Worm (Caenorhabditis elegans) whole organism, early embryonic: Measurements from ENCODE around the gene Y116A8C.23.
A peak's percentile ranks its signal among the peaks of the same experiment; 100 is the strongest.
"Not testable (repeated sequence)": the region's sequence is repeated elsewhere in the genome, so short reads cannot be mapped to it uniquely, and the experiment has no call there.

Source experiments
- B0310.2 ChIP-seq: sonication (generic microtip); optimal IDR thresholded peaks from 2 replicates; lab custom pipeline; 2016; ENCODE audit warnings: mild to moderate bottlenecking, missing genetic modification characterization, missing compliant biosample characterization
- F13C5.2 ChIP-seq: sonication (generic microtip); optimal IDR thresholded peaks from 2 replicates; lab custom pipeline; 2017; ENCODE audit warnings: mild to moderate bottlenecking, missing genetic modification characterization, inconsistent platforms, missing compliant biosample characterization
- aly-1 ChIP-seq: sonication (generic microtip); optimal IDR thresholded peaks from 2 replicates; lab custom pipeline; 2016; ENCODE audit warnings: missing genetic modification characterization, missing compliant biosample characterization
- ama-1 ChIP-seq: fragments of 150-350 bp; optimal IDR thresholded peaks from 2 replicates; lab custom pipeline; 2014
- ceh-13 ChIP-seq: fragments of 200-800 bp; sonication (Bioruptor generic); optimal IDR thresholded peaks from 2 replicates; lab custom pipeline; 2018; ENCODE audit warnings: mild to moderate bottlenecking, missing genetic modification characterization, missing compliant biosample characterization
- ceh-36 ChIP-seq: sonication (generic microtip); optimal IDR thresholded peaks from 2 replicates; lab custom pipeline; 2016; ENCODE audit warnings: missing genetic modification characterization, inconsistent platforms, missing compliant biosample characterization
- ets-7 ChIP-seq: sonication (generic microtip); optimal IDR thresholded peaks from 2 replicates; lab custom pipeline; 2016; ENCODE audit warnings: missing genotype, missing genetic modification characterization, missing compliant biosample characterization
- flt-1 ChIP-seq: fragments of 200-800 bp; sonication (Bioruptor generic); IDR thresholded peaks from 2 replicates; pipeline ENCODE4 v1.3.6; 2022; ENCODE audit warnings: missing genetic modification characterization, missing compliant biosample characterization
- hmbx-1 ChIP-seq: sonication (generic microtip); optimal IDR thresholded peaks from 2 replicates; lab custom pipeline; 2016; ENCODE audit warnings: mild to moderate bottlenecking, missing genetic modification characterization, missing compliant biosample characterization
- hmg-4 ChIP-seq: fragments of 200-800 bp; sonication (Bioruptor generic); optimal IDR thresholded peaks from 2 replicates; lab custom pipeline; 2018; ENCODE audit warnings: mild to moderate bottlenecking, missing genetic modification characterization, missing compliant biosample characterization
- hnd-1 ChIP-seq: sonication (generic microtip); optimal IDR thresholded peaks from 2 replicates; lab custom pipeline; 2016; ENCODE audit warnings: missing genetic modification characterization, missing compliant biosample characterization
- pes-1 ChIP-seq: fragments of 200-800 bp; sonication (Bioruptor generic); IDR thresholded peaks from 2 replicates; pipeline ENCODE4 v1.3.6; 2022; ENCODE audit warnings: missing genetic modification reagents, missing genetic modification characterization, missing compliant biosample characterization
- scrt-1 ChIP-seq: fragments of 200-800 bp; sonication (Bioruptor generic); IDR thresholded peaks from 2 replicates; pipeline ENCODE4 v1.3.6; 2022; ENCODE audit warnings: missing genetic modification characterization, missing compliant biosample characterization
- sea-1 ChIP-seq: fragments of 200-800 bp; sonication (Bioruptor generic); conservative IDR thresholded peaks from 2 replicates; pipeline ENCODE4 v1.3.6; 2022; ENCODE audit warnings: missing genetic modification characterization, missing compliant biosample characterization
- tbx-11 ChIP-seq: fragments of 200-800 bp; sonication (Bioruptor generic); IDR thresholded peaks from 2 replicates; pipeline ENCODE4 v1.3.6; 2022; ENCODE audit warnings: missing genetic modification characterization, missing compliant biosample characterization
- tbx-37 ChIP-seq: fragments of 200-800 bp; sonication (Bioruptor generic); conservative IDR thresholded peaks from 2 replicates; pipeline ENCODE4 v1.3.6; 2022; ENCODE audit warnings: missing genetic modification reagents, missing genetic modification characterization, missing compliant biosample characterization
- tra-4 ChIP-seq: sonication (generic microtip); optimal IDR thresholded peaks from 2 replicates; lab custom pipeline; 2017; ENCODE audit warnings: missing genetic modification characterization, missing compliant biosample characterization

Y116A8C.23 gene

ce11 chrIV:17070791-17071190 lies 17.4 kb downstream of the Y116A8C.23 start, which contains the start of gene Y116A8C.24:
Gene Y116A8C.24, minus strand, starts transcription at chrIV:17070891.
- not testable (repeated sequence) for TF ChIP-seq hmbx-1; sea-1 (GFP tag; lab: Robert Waterston, UW); tbx-11

ce11 chrIV:17076000-17076399 lies 22.6 kb downstream of the Y116A8C.23 start:
- 0 out of 2 replicates have a peak, but pooled peaks have one; percentile 33 for TF ChIP-seq pes-1 (GFP tag; lab: Robert Waterston, UW)

ce11 chrIV:17078649-17079048 lies 25.3 kb downstream of the Y116A8C.23 start, which contains the start of gene Y116A8C.25:
Gene Y116A8C.25, minus strand, starts transcription at chrIV:17078749.
- no peak for TF ChIP-seq flt-1 (GFP tag; lab: Robert Waterston, UW)
- no peak for TF ChIP-seq ets-7 (tag; lab: Kevin White, UChicago)
- TF ChIP-seq ama-1 (lab: Kevin White, UChicago), result no peak
- no peak for TF ChIP-seq tra-4 (tag; lab: Kevin White, UChicago)
- no peak for TF ChIP-seq hnd-1 (tag; lab: Kevin White, UChicago)
- TF ChIP-seq tbx-11, result no peak
- TF ChIP-seq B0310.2 (tag; lab: Kevin White, UChicago), result no peak
- no peak for TF ChIP-seq hmg-4 (GFP tag; lab: Kevin White, UChicago)
- TF ChIP-seq ceh-36 (tag; lab: Kevin White, UChicago), result no peak
- TF ChIP-seq aly-1, result no peak
- no peak for TF ChIP-seq tbx-37 (GFP tag; lab: Robert Waterston, UW)
- TF ChIP-seq ceh-13 (GFP tag; lab: Kevin White, UChicago), result no peak
- TF ChIP-seq F13C5.2 (tag; lab: Kevin White, UChicago), result no peak

ce11 chrIV:17084317-17084716 lies 31.0 kb downstream of the Y116A8C.23 start:
- TF ChIP-seq ceh-36 (tag; lab: Kevin White, UChicago) (no peak), tra-4 (tag; lab: Kevin White, UChicago) (no peak), hmg-4 (GFP tag; lab: Kevin White, UChicago) (no peak), tbx-11 (no peak), hnd-1 (tag; lab: Kevin White, UChicago) (no peak), ceh-13 (GFP tag; lab: Kevin White, UChicago) (no peak)

ce11 chrIV:17084839-17085238 lies 31.5 kb downstream of the Y116A8C.23 start:
- TF ChIP-seq aly-1 (no peak), ama-1 (lab: Kevin White, UChicago) (no peak), flt-1 (GFP tag; lab: Robert Waterston, UW) (no peak), pes-1 (GFP tag; lab: Robert Waterston, UW) (no peak), ceh-36 (tag; lab: Kevin White, UChicago) (no peak), tbx-37 (GFP tag; lab: Robert Waterston, UW) (no peak), tra-4 (tag; lab: Kevin White, UChicago) (no peak), hmbx-1 (no peak), tbx-11 (no peak), ets-7 (tag; lab: Kevin White, UChicago) (no peak), scrt-1 (no peak), hnd-1 (tag; lab: Kevin White, UChicago) (no peak), B0310.2 (tag; lab: Kevin White, UChicago) (no peak)

ce11 chrIV:17087384-17088099 lies 34.2 kb downstream of the Y116A8C.23 start, which contains the start of the genes snx-13 and snr-1:
Gene snx-13, minus strand, starts transcription at chrIV:17087438.
Gene snr-1, plus strand, starts transcription at chrIV:17088049.
- TF ChIP-seq hmg-4 (GFP tag; lab: Kevin White, UChicago) (peak; percentile 87), flt-1 (GFP tag; lab: Robert Waterston, UW) (0 out of 2 replicates have a peak, but pooled peaks have one; percentile 49), tra-4 (tag; lab: Kevin White, UChicago) (peak; percentile 63), F13C5.2 (tag; lab: Kevin White, UChicago) (peak; percentile 84), tbx-11 (peak; percentile 75), ama-1 (lab: Kevin White, UChicago) (no peak), hnd-1 (tag; lab: Kevin White, UChicago) (peak; percentile 73), pes-1 (GFP tag; lab: Robert Waterston, UW) (peak; percentile 88), B0310.2 (tag; lab: Kevin White, UChicago) (peak; percentile 86), ceh-13 (GFP tag; lab: Kevin White, UChicago) (peak; percentile 88), aly-1 (no peak), hmbx-1 (peak; percentile 90), ets-7 (tag; lab: Kevin White, UChicago) (peak; percentile 16), ceh-36 (tag; lab: Kevin White, UChicago) (peak; percentile 61), tbx-37 (GFP tag; lab: Robert Waterston, UW) (peak; percentile 71), sea-1 (GFP tag; lab: Robert Waterston, UW) (peak; percentile 79), scrt-1 (peak; percentile 72)

ce11 chrIV:17088849-17089248 lies 35.5 kb downstream of the Y116A8C.23 start, which contains the start of gene Y116A8C.43:
Gene Y116A8C.43, plus strand, starts transcription at chrIV:17088851.
- TF ChIP-seq hmbx-1 (no peak), ama-1 (lab: Kevin White, UChicago) (peak; percentile 64)

ce11 chrIV:17093701-17094100 lies 40.3 kb downstream of the Y116A8C.23 start, which contains the start of gene Y116A8C.29:
Gene Y116A8C.29, plus strand, starts transcription at chrIV:17094028.
- TF ChIP-seq scrt-1 (no peak), sea-1 (GFP tag; lab: Robert Waterston, UW) (no peak), ama-1 (lab: Kevin White, UChicago) (no peak), B0310.2 (tag; lab: Kevin White, UChicago) (no peak), aly-1 (no peak), ets-7 (tag; lab: Kevin White, UChicago) (no peak), pes-1 (GFP tag; lab: Robert Waterston, UW) (no peak), tbx-11 (no peak), hmg-4 (GFP tag; lab: Kevin White, UChicago) (no peak), ceh-13 (GFP tag; lab: Kevin White, UChicago) (no peak), tbx-37 (GFP tag; lab: Robert Waterston, UW) (no peak), tra-4 (tag; lab: Kevin White, UChicago) (no peak)
